Worm (Caenorhabditis elegans): Measurements from ENCODE around the gene txt-9.

Gene txt-9

ce11 chrII:5060719-5061118 is 24.9 kb upstream of the txt-9 start, which contains the start of gene pho-12:
Gene pho-12, minus strand, starts transcription at chrII:5060819.
- TF ChIP-seq arid-1 (GFP tag; conservative IDR thresholded peaks at IDR 0.05), result no peak
- no peak for TF ChIP-seq ctbp-1 (GFP tag; IDR thresholded peaks at IDR 0.05)
- TF ChIP-seq ceh-28 (tag; optimal IDR thresholded peaks at IDR 0.05), result no peak
- TF ChIP-seq lir-3 (tag; optimal IDR thresholded peaks at IDR 0.05), result no peak
- TF ChIP-seq mep-1 (tag; optimal IDR thresholded peaks at IDR 0.05), result no peak

ce11 chrII:5061794-5062368 is 23.7 kb upstream of the txt-9 start, which contains the start of gene smc-5:
Gene smc-5, plus strand, starts transcription at chrII:5062125.
- TF ChIP-seq nhr-11 (tag; optimal IDR thresholded peaks at IDR 0.05) (no peak), zip-11 (GFP tag; IDR thresholded peaks at IDR 0.05) (no peak), zip-2 (tag; optimal IDR thresholded peaks at IDR 0.05) (no peak), dpl-1 (GFP tag; optimal IDR thresholded peaks at IDR 0.05) (peak; percentile 84), lin-38 (GFP tag; IDR thresholded peaks at IDR 0.05) (peak; percentile 94), nhr-6 (tag; optimal IDR thresholded peaks at IDR 0.05) (peak; percentile 56), unc-130 (GFP tag; optimal IDR thresholded peaks at IDR 0.05) (peak; percentile 82), hif-1 (tag; optimal IDR thresholded peaks at IDR 0.05) (peak in 1 of 2 experiments; percentile 72), attf-4 (tag; optimal IDR thresholded peaks at IDR 0.05) (no peak), dmd-9 (GFP tag; IDR thresholded peaks at IDR 0.05) (no peak), sdz-12 (GFP tag; optimal IDR thresholded peaks at IDR 0.05) (no peak), unc-62 (GFP tag; optimal IDR thresholded peaks at IDR 0.05 in 1 of 2) (peak in 1 of 2 experiments; percentile 45), unc-62 (tag; optimal IDR thresholded peaks at IDR 0.05) (no peak), ztf-11 (tag; optimal IDR thresholded peaks at IDR 0.05) (no peak), T26A8.4 (GFP tag; IDR thresholded peaks at IDR 0.05) (no peak), daf-12 (tag; optimal IDR thresholded peaks at IDR 0.05) (no peak), daf-16 (GFP tag; optimal IDR thresholded peaks at IDR 0.05) (no peak), daf-16 (tag; optimal IDR thresholded peaks at IDR 0.05) (peak; percentile 42), nhr-25 (tag; optimal IDR thresholded peaks at IDR 0.05; ENCODE audit: borderline replicate concordance, insufficient read depth) (peak; percentile 28), jun-1 (tag; optimal IDR thresholded peaks at IDR 0.05) (no peak), saeg-2 (GFP tag; IDR thresholded peaks at IDR 0.05) (no peak), pha-4 (GFP tag; IDR thresholded peaks at IDR 0.05) (no peak), pha-4 (tag; optimal IDR thresholded peaks at IDR 0.05) (peak; percentile 10), aly-2 (tag; optimal IDR thresholded peaks at IDR 0.05) (no peak), cey-2 (tag; optimal IDR thresholded peaks at IDR 0.05; ENCODE audit: borderline replicate concordance, insufficient read depth) (no peak), Y105C5A.15 (GFP tag; IDR thresholded peaks at IDR 0.05) (no peak), aha-1 (tag) (peak; percentile 93), Y75B8A.6 (GFP tag; IDR thresholded peaks at IDR 0.05) (no peak), ceh-62 (tag; optimal IDR thresholded peaks at IDR 0.05) (no peak), nhr-77 (tag; optimal IDR thresholded peaks at IDR 0.05) (peak; percentile 83), lin-15B (tag; optimal IDR thresholded peaks at IDR 0.05) (no peak), vab-7 (GFP tag; IDR thresholded peaks at IDR 0.05) (peak; percentile 47; the same call in 1 of the 2 replicates), ceh-20 (GFP tag; IDR thresholded peaks at IDR 0.05) (no peak), nhr-28 (tag; optimal IDR thresholded peaks at IDR 0.05) (peak; percentile 45), hmg-1.1 (GFP tag; IDR thresholded peaks at IDR 0.05) (peak; percentile 47; the same call in 1 of the 2 replicates), ces-1 (GFP tag; optimal IDR thresholded peaks at IDR 0.05) (no peak), rbr-2 (tag; optimal IDR thresholded peaks at IDR 0.05) (peak; percentile 59), T20F7.1 (GFP tag; optimal IDR thresholded peaks at IDR 0.05) (peak; percentile 14), mes-2 (tag; optimal IDR thresholded peaks at IDR 0.05; ENCODE audit: poor library complexity, severe bottlenecking) (peak; percentile 92), ceh-82 (tag; optimal IDR thresholded peaks at IDR 0.05) (no peak), nhr-102 (tag; optimal IDR thresholded peaks at IDR 0.05) (no peak), pqm-1 (tag; optimal IDR thresholded peaks at IDR 0.05) (no peak), egl-27 (tag; optimal IDR thresholded peaks at IDR 0.05) (no peak), F37D6.2 (tag; optimal IDR thresholded peaks at IDR 0.05) (peak; percentile 11), nhr-10 (tag; optimal IDR thresholded peaks at IDR 0.05) (no peak)

All from whole organism, L4 larva.